Worm (Caenorhabditis elegans): Measurements from ENCODE around the gene idpb-3.

The idpb-3 gene

DNA sequence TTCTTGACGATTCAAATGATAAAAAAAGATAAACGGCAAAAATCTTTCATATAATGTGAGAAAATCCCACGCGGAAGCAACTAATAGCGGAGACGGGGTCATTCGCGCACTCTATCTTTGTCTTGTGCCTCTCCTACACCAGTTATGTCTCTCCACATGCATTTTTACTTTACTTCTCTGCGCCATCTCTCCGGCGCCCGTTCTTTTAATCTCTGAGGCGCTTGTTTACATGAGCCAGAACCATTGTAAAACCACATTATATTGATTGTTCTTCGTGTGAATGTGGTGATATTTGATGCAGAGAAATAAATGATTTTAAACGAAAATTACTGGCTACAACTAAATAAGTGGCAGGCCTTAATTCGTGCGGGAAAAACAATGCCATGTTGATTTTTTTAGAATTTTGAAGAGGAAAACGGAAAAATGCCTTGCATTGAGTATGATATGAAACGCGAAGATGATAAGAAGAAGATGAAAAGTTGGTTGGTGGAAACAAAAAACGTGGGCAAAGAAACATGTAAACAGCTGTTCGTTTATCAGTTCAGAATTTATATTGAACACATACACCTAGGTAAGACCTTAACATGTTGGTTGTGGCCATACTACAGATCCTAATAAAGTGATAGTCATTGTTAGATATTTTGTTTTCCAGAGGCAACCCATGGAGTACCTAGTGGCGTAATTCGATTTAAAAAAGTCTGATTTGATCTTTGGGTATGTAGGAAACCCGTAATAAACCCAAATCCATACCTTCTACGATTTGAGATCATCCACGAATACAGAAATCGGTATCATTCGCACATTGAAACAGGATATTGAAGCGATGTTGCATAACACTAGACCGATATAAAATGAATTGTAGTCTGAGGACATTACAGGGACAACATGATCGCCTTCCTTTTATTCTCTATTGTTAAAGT, 9.0 kb downstream of the idpb-3 start, which contains the start of gene C04G6.2:
TSS of gene C04G6.2 (plus strand) at position 870 of the 920 bp plus-strand sequence.
- TF ChIP-seq ces-1 (GFP tag; optimal IDR thresholded peaks at IDR 0.05) (peak; percentile 49), ham-2 (GFP tag; optimal IDR thresholded peaks at IDR 0.05) (peak; percentile 76), M03D4.4 (tag; optimal IDR thresholded peaks at IDR 0.05) (peak; percentile 16), nhr-2 (tag; optimal IDR thresholded peaks at IDR 0.05) (no peak), mls-2 (tag; optimal IDR thresholded peaks at IDR 0.05) (peak; percentile 43), tbx-8 (GFP tag; optimal IDR thresholded peaks at IDR 0.05) (no peak), zip-8 (tag; optimal IDR thresholded peaks at IDR 0.05) (no peak), unc-120 (tag; optimal IDR thresholded peaks at IDR 0.05; ENCODE audit: poor library complexity, severe bottlenecking) (peak; percentile 26), pha-4 (tag; optimal IDR thresholded peaks at IDR 0.05) (peak; percentile 96), sptf-1 (tag; optimal IDR thresholded peaks at IDR 0.05) (peak; percentile 14), nhr-237 (tag; optimal IDR thresholded peaks at IDR 0.05) (peak; percentile 69), hlh-1 (tag; optimal IDR thresholded peaks at IDR 0.05) (no peak), sem-2 (GFP tag; optimal IDR thresholded peaks at IDR 0.05) (no peak), mep-1 (tag; optimal IDR thresholded peaks at IDR 0.05) (peak; percentile 45)

DNA sequence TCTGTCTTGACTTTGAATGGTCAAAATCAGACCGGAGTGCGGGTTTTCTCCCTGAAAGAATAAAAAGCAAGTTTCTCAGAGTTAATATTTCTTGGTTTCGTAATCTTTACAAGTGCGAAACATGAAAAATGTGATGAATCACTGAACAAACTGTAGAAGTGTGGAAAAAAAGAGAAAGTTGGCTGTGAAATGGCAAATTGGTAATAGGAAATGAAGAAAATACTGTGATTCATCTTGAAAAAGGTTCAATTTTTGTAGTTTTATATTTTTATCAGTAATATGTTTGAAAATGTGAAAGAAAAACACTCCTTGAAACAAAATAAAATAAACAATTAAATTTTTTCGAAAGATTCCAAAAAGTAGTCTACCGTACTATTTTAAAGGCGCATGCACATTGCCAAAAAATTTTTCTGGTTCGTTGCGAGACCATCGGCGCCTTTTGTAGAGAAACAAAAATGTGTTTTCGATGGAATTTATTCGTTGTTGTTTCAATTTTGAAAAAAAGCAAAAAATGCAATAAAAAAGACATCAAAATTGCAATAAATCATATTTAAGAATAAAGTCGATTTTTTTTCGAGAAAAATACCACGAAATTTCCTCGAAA, 9.9 kb downstream of the idpb-3 start, which contains the start of gene pld-1:
TSS of gene pld-1 (minus strand) at position 51 of the 604 bp plus-strand sequence.
- TF ChIP-seq pha-4 (tag; optimal IDR thresholded peaks at IDR 0.05), result no peak
- TF ChIP-seq zip-8 (tag; optimal IDR thresholded peaks at IDR 0.05), result no peak
- TF ChIP-seq tbx-8 (GFP tag; optimal IDR thresholded peaks at IDR 0.05), result no peak
- no peak for TF ChIP-seq nhr-237 (tag; optimal IDR thresholded peaks at IDR 0.05)
- TF ChIP-seq sem-2 (GFP tag; optimal IDR thresholded peaks at IDR 0.05), result no peak
- no peak for TF ChIP-seq drap-1 (GFP tag; optimal IDR thresholded peaks at IDR 0.05)
- TF ChIP-seq nhr-12 (tag; optimal IDR thresholded peaks at IDR 0.05), result no peak
- no peak for TF ChIP-seq blmp-1 (tag; optimal IDR thresholded peaks at IDR 0.05)
- no peak for TF ChIP-seq snpc-4 (tag; optimal IDR thresholded peaks at IDR 0.05)
- TF ChIP-seq bed-3 (GFP tag; optimal IDR thresholded peaks at IDR 0.05), result no peak
- no peak for TF ChIP-seq hlh-1 (tag; optimal IDR thresholded peaks at IDR 0.05)

DNA sequence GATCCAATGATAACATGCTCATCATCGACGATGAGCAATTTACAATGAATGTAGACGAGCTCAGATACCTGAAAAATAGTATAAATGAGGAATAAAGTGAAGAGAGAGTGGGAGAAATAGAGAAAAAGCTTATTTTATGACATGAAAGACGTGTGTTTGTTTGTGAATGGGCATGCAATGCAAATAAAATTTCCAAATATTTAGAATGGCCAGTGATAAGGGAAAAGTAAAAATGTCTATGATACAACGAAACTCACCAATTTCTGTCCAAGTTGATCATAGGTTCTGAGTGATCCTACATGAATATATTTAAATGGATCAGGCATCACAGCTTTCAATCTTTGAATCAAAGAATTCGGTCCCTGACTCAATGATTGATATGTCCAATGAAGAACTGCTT, 15.5 kb downstream of the idpb-3 start:
- TF ChIP-seq elt-3 (tag; optimal IDR thresholded peaks at IDR 0.05), result no peak
- no peak for TF ChIP-seq unc-62 (GFP tag; optimal IDR thresholded peaks at IDR 0.05)
- TF ChIP-seq flh-1 (GFP tag; optimal IDR thresholded peaks at IDR 0.05), result no peak
- TF ChIP-seq ceh-43 (GFP tag; optimal IDR thresholded peaks at IDR 0.05), result no peak
- no peak for TF ChIP-seq ztf-11 (tag; optimal IDR thresholded peaks at IDR 0.05)
- no peak for TF ChIP-seq ham-2 (GFP tag; optimal IDR thresholded peaks at IDR 0.05)
- TF ChIP-seq nhr-76 (tag; optimal IDR thresholded peaks at IDR 0.05), result no peak
- no peak for TF ChIP-seq mab-5 (tag; optimal IDR thresholded peaks at IDR 0.05)
- TF ChIP-seq zip-8 (tag; optimal IDR thresholded peaks at IDR 0.05), result no peak
- no peak for TF ChIP-seq blmp-1 (tag; optimal IDR thresholded peaks at IDR 0.05)
- TF ChIP-seq lin-32 (GFP tag; optimal IDR thresholded peaks at IDR 0.05), result no peak
- TF ChIP-seq mls-2 (tag; optimal IDR thresholded peaks at IDR 0.05), result no peak
- TF ChIP-seq ces-1 (GFP tag; optimal IDR thresholded peaks at IDR 0.05), result no peak

DNA sequence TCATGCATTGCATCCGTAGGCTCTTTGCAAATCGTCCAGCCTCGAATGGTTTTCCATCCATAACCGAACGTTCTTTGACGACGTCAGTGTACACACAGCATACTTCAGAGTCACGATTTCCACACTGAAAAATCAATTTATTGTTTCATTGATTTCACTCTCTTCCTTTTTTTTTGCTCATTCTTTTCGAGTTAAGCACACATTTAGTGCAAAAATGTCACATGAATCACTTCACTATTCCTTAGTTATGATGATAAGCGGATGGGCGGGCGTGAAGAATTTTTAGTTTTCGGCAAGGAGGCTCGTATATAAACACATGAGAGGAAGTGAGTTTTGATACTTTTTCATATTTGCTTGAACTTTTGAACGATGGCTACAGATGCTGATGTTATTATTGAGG, 16.2 kb downstream of the idpb-3 start, which contains the start of gene txt-9:
TSS of gene txt-9 (plus strand) at position 336 of the 400 bp plus-strand sequence.
- TF ChIP-seq ces-1 (GFP tag; optimal IDR thresholded peaks at IDR 0.05), result no peak
- no peak for TF ChIP-seq nhr-12 (tag; optimal IDR thresholded peaks at IDR 0.05)
- no peak for TF ChIP-seq ztf-11 (tag; optimal IDR thresholded peaks at IDR 0.05)
- TF ChIP-seq lin-32 (GFP tag; optimal IDR thresholded peaks at IDR 0.05), result no peak
- no peak for TF ChIP-seq ceh-43 (GFP tag; optimal IDR thresholded peaks at IDR 0.05)

DNA sequence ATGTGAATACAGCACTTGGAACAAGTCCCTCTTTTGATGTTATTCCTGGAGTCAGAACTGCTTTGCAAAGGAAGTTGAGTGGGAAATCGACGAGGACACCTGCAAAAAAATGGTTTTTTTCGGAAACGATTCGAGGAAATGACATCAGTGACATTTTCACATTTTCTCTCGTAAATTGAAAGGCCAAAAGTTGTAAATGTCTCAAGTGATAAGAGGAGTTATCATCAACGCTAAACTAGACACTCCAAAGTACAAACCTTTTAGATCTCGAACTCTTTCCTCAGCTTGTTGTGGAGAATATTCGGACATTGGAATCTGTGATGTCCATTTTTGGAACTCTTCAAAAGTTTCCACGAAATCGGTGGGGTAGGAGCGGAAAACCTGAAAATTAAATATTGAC, 17.4 kb downstream of the idpb-3 start:
- TF ChIP-seq nhr-28 (tag; optimal IDR thresholded peaks at IDR 0.05) (no peak), hlh-1 (tag; optimal IDR thresholded peaks at IDR 0.05) (no peak), mab-5 (tag; optimal IDR thresholded peaks at IDR 0.05) (no peak), unc-120 (tag; optimal IDR thresholded peaks at IDR 0.05; ENCODE audit: poor library complexity, severe bottlenecking) (no peak), M03D4.4 (tag; optimal IDR thresholded peaks at IDR 0.05) (no peak), mls-2 (tag; optimal IDR thresholded peaks at IDR 0.05) (no peak), mep-1 (tag; optimal IDR thresholded peaks at IDR 0.05) (no peak), unc-39 (tag; optimal IDR thresholded peaks at IDR 0.05) (no peak), sem-2 (GFP tag; optimal IDR thresholded peaks at IDR 0.05) (no peak), elt-3 (tag; optimal IDR thresholded peaks at IDR 0.05) (no peak), lsy-2 (tag; optimal IDR thresholded peaks at IDR 0.05) (no peak), ztf-11 (tag; optimal IDR thresholded peaks at IDR 0.05) (no peak), elt-1 (tag; optimal IDR thresholded peaks at IDR 0.05; ENCODE audit: borderline replicate concordance, insufficient read depth) (no peak), nhr-76 (tag; optimal IDR thresholded peaks at IDR 0.05) (no peak), sptf-1 (tag; optimal IDR thresholded peaks at IDR 0.05) (no peak), flh-1 (GFP tag; optimal IDR thresholded peaks at IDR 0.05) (no peak), nhr-2 (tag; optimal IDR thresholded peaks at IDR 0.05) (no peak), lin-13 (tag; optimal IDR thresholded peaks at IDR 0.05) (no peak), blmp-1 (tag; optimal IDR thresholded peaks at IDR 0.05) (no peak), snpc-4 (tag; optimal IDR thresholded peaks at IDR 0.05) (no peak)

Data from whole organism, mixed stage, embryonic.